Fruit fly (Drosophila melanogaster) whole organism, embryonic: Measurements from ENCODE around the gene NaPi-III.

Source experiments
- C15 ChIP-seq: fragments of 200-800 bp; sonication (Bioruptor generic); IDR thresholded peaks from 3 replicates; pipeline ENCODE4 v1.3.6; 2022; ENCODE audit warnings: missing biosample characterization, missing genetic modification characterization
- CG10979 ChIP-seq: fragments of 200-800 bp; sonication (Bioruptor generic); optimal IDR thresholded peaks from 2 replicates; lab custom pipeline; 2018; ENCODE audit warnings: missing biosample characterization, mild to moderate bottlenecking, missing genetic modification characterization, moderate library complexity
- CG13123 ChIP-seq: fragments of 200-800 bp; sonication (Bioruptor generic); optimal IDR thresholded peaks from 2 replicates; lab custom pipeline; 2016; ENCODE audit warnings: missing biosample characterization, missing genetic modification characterization
- CG13287 ChIP-seq: fragments of 200-800 bp; sonication (Bioruptor generic); IDR thresholded peaks from 2 replicates; pipeline ENCODE4 v1.3.6; 2022; ENCODE audit warnings: missing biosample characterization, missing genetic modification characterization; ENCODE audit not compliant: partially characterized antibody
- CG14667 ChIP-seq: fragments of 200-800 bp; sonication (Bioruptor generic); IDR thresholded peaks from 2 replicates; pipeline ENCODE4 v1.3.6; 2022; ENCODE audit warnings: missing biosample characterization, missing genetic modification characterization
- CG15269 ChIP-seq: fragments of 200-800 bp; sonication (Bioruptor generic); optimal IDR thresholded peaks from 2 replicates; lab custom pipeline; 2018; ENCODE audit warnings: missing biosample characterization, mild to moderate bottlenecking, missing genetic modification characterization, moderate library complexity
- CG16813 ChIP-seq: fragments of 200-800 bp; sonication (Bioruptor generic); IDR thresholded peaks from 3 replicates; pipeline ENCODE4 v1.3.6; 2022; ENCODE audit warnings: missing biosample characterization, missing genetic modification characterization; ENCODE audit not compliant: partially characterized antibody
- CG17385 ChIP-seq: fragments of 200-800 bp; sonication (Bioruptor generic); optimal IDR thresholded peaks from 3 replicates; lab custom pipeline; 2018; ENCODE audit warnings: missing biosample characterization, mild to moderate bottlenecking, missing genetic modification characterization
- CG2116 ChIP-seq: fragments of 200-800 bp; sonication (Bioruptor generic); optimal IDR thresholded peaks from 3 replicates; lab custom pipeline; 2018; ENCODE audit warnings: missing biosample characterization, mild to moderate bottlenecking, missing genetic modification characterization
- CG2202 ChIP-seq: fragments of 200-800 bp; sonication (Bioruptor generic); optimal IDR thresholded peaks from 2 replicates; lab custom pipeline; 2018; ENCODE audit warnings: missing biosample characterization, mild to moderate bottlenecking, missing genetic modification characterization
- CG2712 ChIP-seq: fragments of 200-800 bp; optimal IDR thresholded peaks from 3 replicates; lab custom pipeline; 2019; ENCODE audit warnings: missing biosample characterization, mild to moderate bottlenecking, missing genetic modification characterization, moderate library complexity
- CG4617 ChIP-seq: fragments of 200-800 bp; sonication (Bioruptor generic); optimal IDR thresholded peaks from 3 replicates; lab custom pipeline; 2016; ENCODE audit warnings: missing biosample characterization, missing genetic modification characterization, borderline replicate concordance
- CG4707 ChIP-seq: fragments of 200-800 bp; sonication (Bioruptor generic); optimal IDR thresholded peaks from 2 replicates; lab custom pipeline; 2018; ENCODE audit warnings: missing biosample characterization, mild to moderate bottlenecking, missing genetic modification characterization, moderate library complexity
- CG4730 ChIP-seq: fragments of 200-800 bp; sonication (Bioruptor generic); IDR thresholded peaks from 2 replicates; pipeline ENCODE4 v1.3.6; 2022; ENCODE audit warnings: missing biosample characterization, missing genetic modification characterization
- CG8089 ChIP-seq: fragments of 200-800 bp; sonication (Bioruptor generic); optimal IDR thresholded peaks from 3 replicates; lab custom pipeline; 2016; ENCODE audit warnings: missing biosample characterization, missing genetic modification characterization
- CG8388 ChIP-seq: fragments of 200-800 bp; sonication (Bioruptor generic); optimal IDR thresholded peaks from 2 replicates; lab custom pipeline; 2019; ENCODE audit warnings: missing biosample characterization, mild to moderate bottlenecking, missing genetic modification characterization, moderate library complexity
- CG9727 ChIP-seq: fragments of 200-800 bp; sonication (Bioruptor generic); optimal IDR thresholded peaks from 3 replicates; lab custom pipeline; 2017; ENCODE audit warnings: missing biosample characterization, mild to moderate bottlenecking, missing genetic modification characterization
- Camta ChIP-seq: fragments of 200-800 bp; sonication (Bioruptor generic); optimal IDR thresholded peaks from 2 replicates; lab custom pipeline; 2016; ENCODE audit warnings: missing biosample characterization, missing genetic modification characterization
- Ets97D ChIP-seq: fragments of 200-800 bp; sonication (Bioruptor generic); optimal IDR thresholded peaks from 3 replicates; lab custom pipeline; 2016; ENCODE audit warnings: missing biosample characterization, missing genetic modification characterization
- HLH54F ChIP-seq: fragments of 200-800 bp; sonication (Bioruptor generic); optimal IDR thresholded peaks from 3 replicates; lab custom pipeline; 2016; ENCODE audit warnings: missing biosample characterization, missing genetic modification characterization
- Myb ChIP-seq: fragments of 200-800 bp; sonication (Bioruptor generic); optimal IDR thresholded peaks from 2 replicates; lab custom pipeline; 2016; ENCODE audit warnings: missing biosample characterization, missing genetic modification characterization
- Optix ChIP-seq: fragments of 200-800 bp; sonication (Bioruptor generic); IDR thresholded peaks from 3 replicates; pipeline ENCODE4 v1.3.6; 2022; ENCODE audit warnings: missing biosample characterization, missing genetic modification characterization
- PHDP ChIP-seq: fragments of 200-800 bp; sonication (Bioruptor generic); optimal IDR thresholded peaks from 3 replicates; lab custom pipeline; 2018; ENCODE audit warnings: missing biosample characterization, mild to moderate bottlenecking, missing genetic modification characterization, moderate library complexity
- Poxn ChIP-seq: fragments of 200-800 bp; sonication (Bioruptor generic); IDR thresholded peaks from 2 replicates; pipeline ENCODE4 v1.3.6; 2022; ENCODE audit warnings: missing biosample characterization, missing genetic modification characterization
- Ravus ChIP-seq: fragments of 200-800 bp; sonication (Bioruptor generic); IDR thresholded peaks from 2 replicates; pipeline ENCODE4 v1.3.6; 2022; ENCODE audit warnings: missing biosample characterization, missing genetic modification characterization
- Rfx ChIP-seq: fragments of 200-800 bp; sonication (Bioruptor generic); IDR thresholded peaks from 2 replicates; pipeline ENCODE4 v1.3.6; 2022; ENCODE audit warnings: missing biosample characterization, missing genetic modification characterization
- Scr ChIP-seq: fragments of 200-800 bp; sonication (Bioruptor generic); IDR thresholded peaks from 2 replicates; pipeline ENCODE4 v1.3.6; 2022; ENCODE audit warnings: missing biosample characterization, missing genetic modification characterization; ENCODE audit not compliant: partially characterized antibody
- Vsx1 ChIP-seq: fragments of 200-800 bp; sonication (Bioruptor generic); optimal IDR thresholded peaks from 2 replicates; lab custom pipeline; 2017; ENCODE audit warnings: missing biosample characterization, mild to moderate bottlenecking, missing genetic modification characterization, missing genetic modification reagents
- Xrp1 ChIP-seq: fragments of 200-800 bp; sonication (Bioruptor generic); IDR thresholded peaks from 2 replicates; pipeline ENCODE4 v1.3.6; 2022; ENCODE audit warnings: missing biosample characterization, missing genetic modification characterization
- bbx ChIP-seq: fragments of 200-800 bp; sonication (Bioruptor generic); IDR thresholded peaks from 2 replicates; pipeline ENCODE4 v1.3.6; 2022; ENCODE audit warnings: missing biosample characterization, missing genetic modification characterization; ENCODE audit not compliant: partially characterized antibody
- btn ChIP-seq: fragments of 200-800 bp; sonication (Bioruptor generic); optimal IDR thresholded peaks from 2 replicates; lab custom pipeline; 2016; ENCODE audit warnings: missing biosample characterization, missing genetic modification characterization
- chinmo ChIP-seq: fragments of 200-800 bp; sonication (Bioruptor generic); IDR thresholded peaks from 4 replicates; pipeline ENCODE4 v1.3.6; 2022; ENCODE audit warnings: missing biosample characterization, missing genetic modification characterization; ENCODE audit not compliant: partially characterized antibody
- crp ChIP-seq, 2 experiments: fragments of 200-800 bp; sonication (Bioruptor generic); optimal IDR thresholded peaks; 2 replicates in 1 of 2; 3 replicates in 1 of 2; lab custom pipeline; 2017; ENCODE audit warnings: missing biosample characterization in 2 of 2, missing genetic modification characterization in 2 of 2, mild to moderate bottlenecking in 1 of 2, moderate library complexity in 1 of 2
- dimm ChIP-seq: fragments of 200-800 bp; sonication (Bioruptor generic); IDR thresholded peaks from 2 replicates; pipeline ENCODE4 v1.3.6; 2022; ENCODE audit warnings: missing biosample characterization, missing genetic modification characterization
- ems ChIP-seq: fragments of 200-800 bp; sonication (Bioruptor generic); optimal IDR thresholded peaks from 3 replicates; lab custom pipeline; 2016; ENCODE audit warnings: missing biosample characterization, missing genetic modification characterization
- grau ChIP-seq: fragments of 200-800 bp; optimal IDR thresholded peaks from 3 replicates; lab custom pipeline; 2019; ENCODE audit warnings: missing biosample characterization, mild to moderate bottlenecking, missing genetic modification characterization, moderate library complexity
- kay ChIP-seq: fragments of 200-800 bp; sonication (Bioruptor generic); optimal IDR thresholded peaks from 2 replicates; lab custom pipeline; 2016; ENCODE audit warnings: missing biosample characterization, missing genetic modification characterization
- ken ChIP-seq: fragments of 200-800 bp; sonication (Bioruptor generic); IDR thresholded peaks from 3 replicates; pipeline ENCODE4 v1.3.6; 2022; ENCODE audit warnings: missing biosample characterization, missing genetic modification characterization
- onecut ChIP-seq: fragments of 200-800 bp; sonication (Bioruptor generic); IDR thresholded peaks from 2 replicates; pipeline ENCODE4 v1.3.6; 2022; ENCODE audit warnings: missing biosample characterization, missing genetic modification characterization
- pan ChIP-seq, 4 experiments: fragments of >200 bp in 3 of 4; fragments of 200-800 bp in 1 of 4; sonication (Bioruptor generic) in 1 of 4; optimal IDR thresholded peaks in 3 of 4; IDR thresholded peaks in 1 of 4; 2 replicates each; pipeline versions ENCODE4 v1.3.6 to Lab custom; 2017 to 2022; ENCODE audit warnings: missing biosample characterization in 2 of 4, missing genetic modification characterization in 2 of 4, mixed read lengths in 1 of 4
- pnt ChIP-seq: fragments of 200-800 bp; sonication (Bioruptor generic); optimal IDR thresholded peaks from 3 replicates; lab custom pipeline; 2016; ENCODE audit warnings: missing biosample characterization, missing genetic modification characterization
- rib ChIP-seq: fragments of 200-800 bp; sonication (Bioruptor generic); IDR thresholded peaks from 2 replicates; pipeline ENCODE4 v1.3.6; 2022; ENCODE audit warnings: missing biosample characterization, missing genetic modification characterization
- row ChIP-seq: fragments of 200-800 bp; sonication (Bioruptor generic); IDR thresholded peaks from 3 replicates; pipeline ENCODE4 v1.3.6; 2022; ENCODE audit warnings: missing biosample characterization, missing genetic modification characterization
- so ChIP-seq: fragments of 200-800 bp; sonication (Bioruptor generic); IDR thresholded peaks from 3 replicates; pipeline ENCODE4 v1.3.6; 2022; ENCODE audit warnings: missing biosample characterization, missing genetic modification characterization
- sqz ChIP-seq: fragments of 200-800 bp; sonication (Bioruptor generic); optimal IDR thresholded peaks from 3 replicates; lab custom pipeline; 2018; ENCODE audit warnings: missing biosample characterization, mild to moderate bottlenecking, missing genetic modification characterization
- ssp ChIP-seq: fragments of 200-800 bp; sonication (Bioruptor generic); IDR thresholded peaks from 2 replicates; pipeline ENCODE4 v1.3.6; 2022; ENCODE audit warnings: missing biosample characterization, missing genetic modification characterization
- stwl ChIP-seq: fragments of 200-800 bp; sonication (Bioruptor generic); optimal IDR thresholded peaks from 3 replicates; lab custom pipeline; 2018; ENCODE audit warnings: missing biosample characterization, mild to moderate bottlenecking, missing genetic modification characterization, moderate library complexity
- trem ChIP-seq: fragments of 200-800 bp; optimal IDR thresholded peaks from 3 replicates; lab custom pipeline; 2019; ENCODE audit warnings: missing biosample characterization, mild to moderate bottlenecking, missing genetic modification characterization, moderate library complexity

The NaPi-III gene

DNA sequence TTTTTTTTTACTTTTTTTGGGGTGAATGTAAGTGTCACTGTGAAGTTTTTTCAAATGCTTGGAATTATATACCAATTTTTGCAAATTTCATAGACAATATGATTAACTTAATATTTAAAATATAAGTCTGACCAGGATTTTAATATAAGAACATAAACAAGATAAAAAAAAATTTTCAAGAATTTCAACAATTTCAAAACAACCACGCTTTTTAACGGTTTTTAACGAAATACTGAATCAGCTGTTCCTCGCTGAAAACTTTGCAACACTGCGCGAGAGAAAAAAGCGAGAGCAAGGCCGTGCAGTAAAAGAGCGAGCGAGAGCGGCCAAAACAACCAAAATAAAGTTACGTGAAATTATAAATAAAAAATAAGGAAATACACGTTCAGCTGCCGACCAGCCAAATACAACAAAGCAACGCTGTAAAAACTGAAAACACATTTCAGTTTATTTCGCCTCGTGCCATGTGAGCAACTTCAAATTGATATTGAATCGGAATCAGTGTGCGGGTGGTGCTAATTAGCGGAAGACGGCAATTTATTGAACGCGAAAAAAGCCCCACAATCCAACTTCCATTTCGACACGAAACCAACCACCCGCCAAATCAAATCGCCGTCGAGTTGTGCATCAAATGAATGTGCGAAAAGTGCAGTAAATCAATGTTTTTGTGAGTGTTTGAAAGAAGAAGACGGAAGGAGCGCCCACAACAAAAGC lies 26.8 kb upstream of the NaPi-III start, which contains the start of the genes CG46439, Iyd and CG33947 (continued):
- TF ChIP-seq Xrp1 (0 out of 2 replicates have a peak, but pooled peaks have one; percentile 19), so (GFP tag; lab: Robert Waterston, UW) (peak; percentile 40; the same call in 1 of the 3 replicates), PHDP (tag; lab: Kevin White, UChicago) (peak; percentile 12), HLH54F (peak; percentile 0), CG9727 (GFP tag; lab: Kevin White, UChicago) (no peak), CG8388 (GFP tag; lab: Kevin White, UChicago) (no peak), CG16813 (GFP tag; lab: Robert Waterston, UW) (0 out of 3 replicates have a peak, but pooled peaks have one; percentile 16), onecut (GFP tag; lab: Robert Waterston, UW) (peak; percentile 45; the same call in 1 of the 2 replicates), CG2712 (peak; percentile 5), dimm (no peak), grau (peak; percentile 2), ems (GFP tag; lab: Kevin White, UChicago) (peak; percentile 9), CG2116 (GFP tag; lab: Kevin White, UChicago) (peak; percentile 37), Ravus (no peak), btn (GFP tag; lab: Kevin White, UChicago) (no peak), trem (tag; lab: Kevin White, UChicago) (peak; percentile 18), kay (GFP tag; lab: Kevin White, UChicago) (no peak), CG2202 (tag; lab: Kevin White, UChicago) (no peak), CG10979 (tag; lab: Kevin White, UChicago) (no peak), CG4617 (GFP tag; lab: Kevin White, UChicago) (peak; percentile 8), Rfx (GFP tag; lab: Robert Waterston, UW) (0 out of 2 replicates have a peak, but pooled peaks have one; percentile 28), row (GFP tag; lab: Robert Waterston, UW) (peak; percentile 35; the same call in 1 of the 3 replicates), CG14667 (GFP tag; lab: Robert Waterston, UW) (no peak), pnt (GFP tag; lab: Kevin White, UChicago) (no peak), Scr (GFP tag; lab: Robert Waterston, UW) (peak; percentile 22; the same call in 1 of the 2 replicates), ken (GFP tag; lab: Robert Waterston, UW) (0 out of 3 replicates have a peak, but pooled peaks have one; percentile 19), CG4707 (no peak), pan (optimal IDR thresholded peaks at IDR 0.05; lab: Kevin White, UChicago) (no peak), pan (GFP tag; optimal IDR thresholded peaks at IDR 0.05 in 1 of 2, IDR thresholded peaks at IDR 0.05 in 1 of 2) (no peak), Vsx1 (peak; percentile 85), Ets97D (GFP tag; lab: Kevin White, UChicago) (peak; percentile 34), bbx (GFP tag; lab: Robert Waterston, UW) (no peak), Optix (GFP tag; lab: Robert Waterston, UW) (0 out of 3 replicates have a peak, but pooled peaks have one; percentile 6), CG8089 (GFP tag; lab: Kevin White, UChicago) (no peak), chinmo (GFP tag; lab: Robert Waterston, UW) (0 out of 4 replicates have a peak, but pooled peaks have one; percentile 76), ssp (GFP tag; lab: Robert Waterston, UW) (no peak), C15 (GFP tag; lab: Robert Waterston, UW) (0 out of 3 replicates have a peak, but pooled peaks have one; percentile 19), stwl (tag; lab: Kevin White, UChicago) (peak; percentile 70), Camta (GFP tag; lab: Kevin White, UChicago) (no peak), crp (GFP tag; optimal IDR thresholded peaks at IDR 0.05; lab: Kevin White, UChicago) (peak; percentile 70 to 93), Poxn (GFP tag; lab: Robert Waterston, UW) (no peak), CG17385 (GFP tag; lab: Kevin White, UChicago) (peak; percentile 80), sqz (GFP tag; lab: Kevin White, UChicago) (peak; percentile 60), CG15269 (tag; lab: Kevin White, UChicago) (peak; percentile 32), Myb (peak; percentile 93), rib (GFP tag; lab: Robert Waterston, UW) (0 out of 2 replicates have a peak, but pooled peaks have one; percentile 26), CG13123 (GFP tag; lab: Kevin White, UChicago) (no peak), CG4730 (GFP tag; lab: Robert Waterston, UW) (no peak), CG13287 (GFP tag; lab: Robert Waterston, UW) (peak; percentile 50)
